Worm (Caenorhabditis elegans) whole organism, young adult: ENCODE measurements around the gene ssp-34.
A peak's percentile ranks its signal among the peaks of the same experiment; 100 is the strongest.

Source experiments
- B0019.2 ChIP-seq: fragments of 200-800 bp; sonication (Bioruptor generic); conservative IDR thresholded peaks from 2 replicates; pipeline ENCODE4 v1.3.6; 2022; ENCODE audit warnings: missing genetic modification reagents, missing genetic modification characterization, missing compliant biosample characterization
- B0336.3 ChIP-seq: fragments of 200-800 bp; sonication (Bioruptor generic); IDR thresholded peaks from 2 replicates; pipeline ENCODE4 v1.3.6; 2022; ENCODE audit warnings: missing genetic modification characterization, missing compliant biosample characterization
- C17E4.6 ChIP-seq: fragments of 200-800 bp; sonication (Bioruptor generic); IDR thresholded peaks from 2 replicates; pipeline ENCODE4 v1.3.6; 2022; ENCODE audit warnings: missing genetic modification reagents, missing genetic modification characterization, missing compliant biosample characterization
- F10E7.11 ChIP-seq: sonication (generic microtip); optimal IDR thresholded peaks from 2 replicates; lab custom pipeline; 2017; ENCODE audit warnings: mild to moderate bottlenecking, missing genetic modification characterization, moderate library complexity, missing compliant biosample characterization
- T26A5.8 ChIP-seq: sonication (generic microtip); optimal IDR thresholded peaks from 2 replicates; lab custom pipeline; 2016; ENCODE audit warnings: missing genetic modification characterization, missing compliant biosample characterization
- Y53F4B.3 ChIP-seq: fragments of 200-800 bp; sonication (Bioruptor generic); IDR thresholded peaks from 2 replicates; pipeline ENCODE4 v1.3.6; 2022; ENCODE audit warnings: missing genetic modification reagents, missing genetic modification characterization, missing compliant biosample characterization
- Y53G8AR.9 ChIP-seq: fragments of 200-800 bp; sonication (Bioruptor generic); conservative IDR thresholded peaks from 2 replicates; pipeline ENCODE4 v1.3.6; 2022; ENCODE audit warnings: missing genetic modification reagents, missing genetic modification characterization, missing compliant biosample characterization
- bed-1 ChIP-seq: fragments of 200-800 bp; sonication (Bioruptor generic); IDR thresholded peaks from 2 replicates; pipeline ENCODE4 v1.3.6; 2022; ENCODE audit warnings: missing genetic modification reagents, missing genetic modification characterization, missing compliant biosample characterization
- cebp-2 ChIP-seq: fragments of 200-800 bp; sonication (Bioruptor generic); IDR thresholded peaks from 2 replicates; pipeline ENCODE4 v1.3.6; 2022; ENCODE audit warnings: missing genetic modification characterization, missing compliant biosample characterization
- ceh-100 ChIP-seq: fragments of 200-800 bp; sonication (Bioruptor generic); IDR thresholded peaks from 2 replicates; pipeline ENCODE4 v1.3.6; 2022; ENCODE audit warnings: missing genetic modification reagents, missing genetic modification characterization, missing compliant biosample characterization
- ceh-27 ChIP-seq: fragments of 200-800 bp; sonication (Bioruptor generic); optimal IDR thresholded peaks from 2 replicates; lab custom pipeline; 2018; ENCODE audit warnings: mild to moderate bottlenecking, missing genetic modification characterization, moderate library complexity, missing compliant biosample characterization
- dpff-1 ChIP-seq: sonication (generic microtip); optimal IDR thresholded peaks from 2 replicates; lab custom pipeline; 2017; ENCODE audit warnings: mild to moderate bottlenecking, missing genetic modification characterization, missing compliant biosample characterization
- egl-44 ChIP-seq: fragments of 200-800 bp; sonication (Bioruptor generic); IDR thresholded peaks from 2 replicates; pipeline ENCODE4 v1.3.6; 2022; ENCODE audit warnings: missing genetic modification reagents, missing genetic modification characterization, missing compliant biosample characterization
- ekl-4 ChIP-seq: fragments of 200-800 bp; sonication (Bioruptor generic); IDR thresholded peaks from 2 replicates; pipeline ENCODE4 v1.3.6; 2022; ENCODE audit warnings: missing genetic modification reagents, missing genetic modification characterization, missing compliant biosample characterization
- him-1 ChIP-seq: sonication (generic microtip); optimal IDR thresholded peaks from 2 replicates; lab custom pipeline; 2016; ENCODE audit warnings: missing genotype, missing genetic modification reagents, missing genetic modification characterization, missing compliant biosample characterization
- let-526 ChIP-seq: fragments of 200-800 bp; sonication (Bioruptor generic); IDR thresholded peaks from 2 replicates; pipeline ENCODE4 v1.3.6; 2022; ENCODE audit warnings: missing genetic modification reagents, missing genetic modification characterization, missing compliant biosample characterization
- lsy-27 ChIP-seq: sonication (generic microtip); optimal IDR thresholded peaks from 2 replicates; lab custom pipeline; 2017; ENCODE audit warnings: missing genetic modification characterization, mild to moderate bottlenecking, missing compliant biosample characterization, antibody characterized with exemption, missing genotype, borderline replicate concordance; ENCODE audit not compliant: insufficient read depth
- madf-6 ChIP-seq: fragments of 200-800 bp; sonication (Bioruptor generic); IDR thresholded peaks from 2 replicates; pipeline ENCODE4 v1.3.6; 2022; ENCODE audit warnings: missing genetic modification reagents, missing genetic modification characterization, missing compliant biosample characterization
- madf-8 ChIP-seq: fragments of 200-800 bp; sonication (Bioruptor generic); conservative IDR thresholded peaks from 2 replicates; pipeline ENCODE4 v1.3.6; 2022; ENCODE audit warnings: missing genetic modification reagents, missing genetic modification characterization, missing compliant biosample characterization
- mcd-1 ChIP-seq: fragments of 200-800 bp; sonication (Bioruptor generic); IDR thresholded peaks from 2 replicates; pipeline ENCODE4 v1.3.6; 2022; ENCODE audit warnings: missing genetic modification reagents, missing genetic modification characterization, missing compliant biosample characterization
- mel-28 ChIP-seq: sonication (generic microtip); optimal IDR thresholded peaks from 2 replicates; lab custom pipeline; 2016; ENCODE audit warnings: borderline replicate concordance, mild to moderate bottlenecking, missing genetic modification characterization, missing compliant biosample characterization
- mes-4 ChIP-seq: sonication (generic microtip); optimal IDR thresholded peaks from 2 replicates; lab custom pipeline; 2016; ENCODE audit warnings: missing genotype, missing genetic modification characterization, missing compliant biosample characterization
- mxl-1 ChIP-seq: sonication (generic microtip); optimal IDR thresholded peaks from 2 replicates; lab custom pipeline; 2016; ENCODE audit warnings: missing genetic modification characterization, missing compliant biosample characterization
- nfya-2 ChIP-seq: fragments of 200-800 bp; sonication (Bioruptor generic); IDR thresholded peaks from 2 replicates; pipeline ENCODE4 v1.3.6; 2022; ENCODE audit warnings: missing genetic modification reagents, missing genetic modification characterization, missing compliant biosample characterization
- nfyb-1 ChIP-seq: fragments of 200-800 bp; sonication (Bioruptor generic); IDR thresholded peaks from 2 replicates; pipeline ENCODE4 v1.3.6; 2022; ENCODE audit warnings: missing genetic modification reagents, missing genetic modification characterization, missing compliant biosample characterization
- sdz-38 ChIP-seq: sonication (generic microtip); optimal IDR thresholded peaks from 2 replicates; lab custom pipeline; 2016; ENCODE audit warnings: missing genotype, missing genetic modification characterization, missing compliant biosample characterization
- sea-2 ChIP-seq: fragments of 200-800 bp; sonication (Bioruptor generic); IDR thresholded peaks from 2 replicates; pipeline ENCODE4 v1.3.6; 2022; ENCODE audit warnings: missing genetic modification characterization, missing compliant biosample characterization
- snpc-1.1 ChIP-seq: sonication (generic microtip); optimal IDR thresholded peaks from 2 replicates; lab custom pipeline; 2017; ENCODE audit warnings: missing genetic modification characterization, mild to moderate bottlenecking, missing compliant biosample characterization, antibody characterized with exemption, moderate library complexity, missing genotype, missing genetic modification reagents; ENCODE audit not compliant: insufficient read depth
- snpc-1.3 ChIP-seq: sonication (generic microtip); optimal IDR thresholded peaks from 2 replicates; lab custom pipeline; 2017; ENCODE audit warnings: missing genetic modification characterization, mild to moderate bottlenecking, missing compliant biosample characterization, antibody characterized with exemption, moderate library complexity, missing genotype, missing genetic modification reagents; ENCODE audit not compliant: insufficient read depth
- snpc-3.4 ChIP-seq: sonication (generic microtip); optimal IDR thresholded peaks from 2 replicates; lab custom pipeline; 2017; ENCODE audit warnings: missing genetic modification characterization, mild to moderate bottlenecking, missing compliant biosample characterization, antibody characterized with exemption, moderate library complexity, missing genotype, missing genetic modification reagents
- somi-1 ChIP-seq: fragments of 200-800 bp; sonication (Bioruptor generic); optimal IDR thresholded peaks from 2 replicates; lab custom pipeline; 2018; ENCODE audit warnings: mild to moderate bottlenecking, missing genetic modification characterization, missing compliant biosample characterization
- sptf-2 ChIP-seq: fragments of 200-800 bp; sonication (Bioruptor generic); optimal IDR thresholded peaks from 2 replicates; lab custom pipeline; 2018; ENCODE audit warnings: mild to moderate bottlenecking, missing genetic modification characterization, missing compliant biosample characterization
- unc-62 ChIP-seq: fragments of 150-350 bp; optimal IDR thresholded peaks from 2 replicates; lab custom pipeline; 2014; ENCODE audit warnings: missing biosample characterization, missing genetic modification reagents, missing genetic modification characterization
- zim-3 ChIP-seq: sonication (generic microtip); optimal IDR thresholded peaks from 2 replicates; lab custom pipeline; 2017; ENCODE audit warnings: mild to moderate bottlenecking, missing genetic modification characterization, moderate library complexity, missing compliant biosample characterization
- ztf-18 ChIP-seq: sonication (generic microtip); optimal IDR thresholded peaks from 2 replicates; lab custom pipeline; 2016; ENCODE audit warnings: missing genotype, mild to moderate bottlenecking, missing genetic modification characterization, missing compliant biosample characterization
- ztf-3 ChIP-seq: fragments of 200-800 bp; sonication (Bioruptor generic); optimal IDR thresholded peaks from 2 replicates; lab custom pipeline; 2018; ENCODE audit warnings: mild to moderate bottlenecking, missing genetic modification characterization, missing compliant biosample characterization

The ssp-34 gene

DNA sequence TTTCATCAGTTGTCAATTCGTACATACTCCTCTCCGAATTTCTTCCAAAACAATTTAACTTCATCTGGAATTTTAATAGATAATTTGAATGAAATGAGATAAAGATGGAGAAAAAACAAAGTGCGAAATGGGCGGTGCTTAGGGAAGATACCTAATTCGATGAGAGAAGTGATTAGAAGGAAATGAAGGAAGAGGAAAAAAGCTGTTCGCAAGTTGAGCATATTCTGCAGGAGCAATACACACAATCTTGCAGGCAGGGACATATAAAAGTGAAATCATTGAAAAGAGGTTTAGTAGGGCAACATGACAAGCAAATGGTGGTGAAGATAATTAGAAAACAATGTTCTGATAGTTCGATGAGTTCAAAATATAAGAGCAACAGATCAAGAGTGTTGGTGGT is 26.7 kb downstream of the ssp-34 start, which contains the start of gene glb-21:
Gene glb-21, minus strand, starts transcription at position 66 of the 400 bp plus-strand sequence.
- TF ChIP-seq dpff-1 (tag; lab: Kevin White, UChicago) (no peak), ceh-100 (GFP tag; lab: Robert Waterston, UW) (no peak), C17E4.6 (GFP tag; lab: Robert Waterston, UW) (no peak), B0336.3 (GFP tag; lab: Robert Waterston, UW) (no peak), mcd-1 (no peak), mxl-1 (tag; lab: Kevin White, UChicago) (no peak), cebp-2 (GFP tag; lab: Robert Waterston, UW) (no peak), lsy-27 (tag; lab: Kevin White, UChicago) (no peak), zim-3 (no peak), sdz-38 (tag; lab: Kevin White, UChicago) (no peak), sptf-2 (no peak)

DNA sequence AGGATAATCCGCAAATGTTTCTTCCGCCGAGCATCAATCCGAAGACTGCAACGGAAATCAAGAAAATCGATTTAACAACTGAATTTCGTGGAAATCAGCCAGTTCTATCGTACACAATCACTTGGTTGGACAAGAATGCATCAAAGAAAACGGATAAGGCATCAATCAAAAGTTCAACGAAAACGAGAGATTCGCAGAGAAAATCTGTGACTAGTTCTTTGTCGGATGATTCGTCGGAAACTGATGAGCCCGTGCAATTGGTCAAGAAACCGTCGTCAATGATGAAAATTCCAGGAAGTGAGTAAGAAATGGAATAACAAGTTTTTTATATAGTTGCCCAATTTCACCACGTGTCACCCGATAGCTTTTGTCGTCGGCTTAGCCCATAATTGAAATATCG is 32.3 kb downstream of the ssp-34 start, which contains the start of gene R102.6:
Gene R102.6, minus strand, starts transcription at position 101 of the 400 bp plus-strand sequence.
- TF ChIP-seq ztf-18 (no peak), zim-3 (no peak), mel-28 (tag; lab: Kevin White, UChicago) (no peak), madf-6 (GFP tag; lab: Robert Waterston, UW) (no peak), him-1 (no peak), snpc-3.4 (tag; lab: Kevin White, UChicago) (no peak), mes-4 (tag; lab: Kevin White, UChicago) (no peak), ztf-3 (GFP tag; lab: Kevin White, UChicago) (no peak), egl-44 (GFP tag; lab: Robert Waterston, UW) (no peak), Y53F4B.3 (GFP tag; lab: Robert Waterston, UW) (no peak), snpc-1.3 (tag; lab: Kevin White, UChicago) (no peak), sea-2 (GFP tag; lab: Robert Waterston, UW) (no peak)

- TF ChIP-seq ekl-4 (GFP tag; lab: Robert Waterston, UW) (no peak), madf-8 (no peak), nfyb-1 (no peak), bed-1 (GFP tag; lab: Robert Waterston, UW) (no peak), B0019.2 (GFP tag; lab: Robert Waterston, UW) (no peak), unc-62 (GFP tag; lab: Kevin White, UChicago) (no peak), Y53G8AR.9 (GFP tag; lab: Robert Waterston, UW) (no peak), F10E7.11 (tag; lab: Kevin White, UChicago) (no peak), snpc-1.1 (tag; lab: Kevin White, UChicago) (no peak), T26A5.8 (tag; lab: Kevin White, UChicago) (no peak), nfya-2 (GFP tag; lab: Robert Waterston, UW) (no peak)
Observed at ce11 chrIV:10705176-10705575, 33.2 kb downstream of the ssp-34 start, which contains the start of gene R102.10. Gene R102.10, plus strand, starts transcription at chrIV:10705476.

DNA sequence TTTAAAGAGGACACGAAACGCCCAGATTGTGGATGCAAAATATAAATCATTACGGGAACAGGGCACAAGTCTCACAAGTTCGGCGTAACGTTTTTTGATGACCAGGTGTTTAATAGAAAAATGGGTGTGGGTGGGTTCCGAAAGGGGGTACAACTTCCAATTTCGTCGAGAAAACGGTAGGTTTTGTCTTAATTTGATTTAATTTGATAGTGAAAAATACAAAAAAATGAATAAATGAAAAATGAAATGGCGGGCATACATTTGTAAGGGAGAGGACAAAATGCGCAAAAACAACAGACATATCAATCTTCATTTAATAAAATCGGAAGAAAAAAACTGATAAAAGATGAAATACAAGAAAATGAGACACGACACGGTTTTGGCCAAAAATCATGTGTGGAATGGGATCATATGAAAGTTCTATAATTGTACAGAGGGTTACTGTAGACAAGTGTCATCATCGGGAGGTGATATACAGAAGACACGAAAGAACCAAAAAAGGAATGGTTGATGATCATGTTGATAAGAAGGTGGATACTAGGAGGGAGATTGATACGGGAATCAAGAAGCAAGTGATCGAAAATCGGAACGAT is 36.4 kb downstream of the ssp-34 start:
- TF ChIP-seq cebp-2 (GFP tag; lab: Robert Waterston, UW) (no peak), somi-1 (peak; percentile 5), let-526 (GFP tag; lab: Robert Waterston, UW) (no peak), ceh-27 (GFP tag; lab: Kevin White, UChicago) (no peak)
